Worm (Caenorhabditis elegans) whole organism, L3 larva: ENCODE results near the gene let-70.

Experiments
- R02D3.7 ChIP-seq: fragments of 150-350 bp; optimal IDR thresholded peaks from 2 replicates; lab custom pipeline; 2014; ENCODE audit warnings: missing biosample characterization, missing genetic modification characterization
- ceh-16 ChIP-seq: sonication (generic microtip); optimal IDR thresholded peaks from 2 replicates; lab custom pipeline; 2017; ENCODE audit warnings: missing biosample characterization, missing genetic modification characterization
- ceh-82 ChIP-seq: fragments of 150-350 bp; optimal IDR thresholded peaks from 2 replicates; lab custom pipeline; 2014; ENCODE audit warnings: missing biosample characterization, missing genetic modification characterization
- fkh-2 ChIP-seq: fragments of 150-350 bp; optimal IDR thresholded peaks from 2 replicates; lab custom pipeline; 2014; ENCODE audit warnings: missing biosample characterization, missing genetic modification reagents, missing genetic modification characterization
- lin-15B ChIP-seq: fragments of 150-350 bp; optimal IDR thresholded peaks from 2 replicates; lab custom pipeline; 2014; ENCODE audit warnings: missing biosample characterization, missing genetic modification characterization
- mdl-1 ChIP-seq: fragments of 150-350 bp; optimal IDR thresholded peaks from 2 replicates; lab custom pipeline; 2014; ENCODE audit warnings: missing biosample characterization, missing genetic modification characterization
- nhr-11 ChIP-seq: fragments of 150-350 bp; optimal IDR thresholded peaks from 2 replicates; lab custom pipeline; 2014; ENCODE audit warnings: missing biosample characterization, missing genetic modification characterization
- nhr-237 ChIP-seq: fragments of 150-350 bp; optimal IDR thresholded peaks from 2 replicates; lab custom pipeline; 2014; ENCODE audit warnings: missing biosample characterization, missing genetic modification characterization
- nhr-25 ChIP-seq: sonication (generic microtip); optimal IDR thresholded peaks from 2 replicates; lab custom pipeline; 2017; ENCODE audit warnings: missing biosample characterization, missing genetic modification characterization
- nhr-67 ChIP-seq: fragments of 150-350 bp; optimal IDR thresholded peaks from 2 replicates; lab custom pipeline; 2014; ENCODE audit warnings: missing biosample characterization, missing genetic modification characterization
- nhr-76 ChIP-seq: fragments of 150-350 bp; sonication (generic microtip); optimal IDR thresholded peaks from 5 replicates; lab custom pipeline; 2014; ENCODE audit warnings: missing biosample characterization, missing genetic modification characterization
- nhr-77 ChIP-seq: fragments of 150-350 bp; optimal IDR thresholded peaks from 2 replicates; lab custom pipeline; 2014; ENCODE audit warnings: missing biosample characterization, missing genetic modification characterization
- pqm-1 ChIP-seq: fragments of 150-350 bp; optimal IDR thresholded peaks from 2 replicates; lab custom pipeline; 2017; ENCODE audit warnings: missing biosample characterization, missing genetic modification characterization, inconsistent platforms

ce11 chrIV:11067003-11067402 lies 15.1 kb downstream of the let-70 start, which contains the start of gene ttr-17:
- TF ChIP-seq nhr-25 (tag; lab: Kevin White, UChicago), result no peak
- no peak for TF ChIP-seq nhr-237 (tag; lab: Kevin White, UChicago)
- no peak for TF ChIP-seq fkh-2
- TF ChIP-seq mdl-1 (tag; lab: Kevin White, UChicago), result no peak
- no peak for TF ChIP-seq pqm-1
- no peak for TF ChIP-seq nhr-11 (tag; lab: Kevin White, UChicago)
- TF ChIP-seq R02D3.7 (tag; lab: Kevin White, UChicago), result no peak
- no peak for TF ChIP-seq nhr-67
- no peak for TF ChIP-seq nhr-76 (tag; lab: Kevin White, UChicago)
- no peak for TF ChIP-seq lin-15B (tag; lab: Kevin White, UChicago)
- no peak for TF ChIP-seq nhr-77
- no peak for TF ChIP-seq ceh-16 (tag; lab: Kevin White, UChicago)
- TF ChIP-seq ceh-82 (tag; lab: Kevin White, UChicago), result no peak
